Worm (Caenorhabditis elegans): ENCODE measurements around the gene C01F1.6.

The C01F1.6 gene

DNA sequence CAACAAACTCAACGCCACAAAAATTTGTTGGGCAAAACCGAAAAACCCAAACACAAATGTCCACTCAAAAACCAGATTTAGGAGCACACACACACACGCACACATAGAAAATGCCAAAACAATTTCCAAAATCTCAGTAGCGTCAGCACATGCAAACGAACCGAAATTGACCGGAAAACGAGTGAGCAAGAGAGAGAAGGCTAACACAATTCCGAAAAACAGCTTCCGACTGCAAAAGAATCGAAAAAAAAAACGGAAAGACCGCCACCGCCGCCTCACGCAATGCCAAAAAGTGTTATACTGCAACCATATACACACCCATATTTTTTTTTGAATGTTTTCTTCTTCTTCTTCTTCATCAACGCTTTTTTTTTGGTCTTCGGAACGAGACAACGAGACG is 3.8 kb upstream of the C01F1.6 start:
- TF ChIP-seq lin-13 (GFP tag; optimal IDR thresholded peaks at IDR 0.05) (no peak), elt-3 (tag; optimal IDR thresholded peaks at IDR 0.05) (no peak), gmeb-1 (tag; optimal IDR thresholded peaks at IDR 0.05) (no peak), unc-62 (GFP tag; optimal IDR thresholded peaks at IDR 0.05) (no peak), egl-27 (tag; optimal IDR thresholded peaks at IDR 0.05) (no peak), sma-3 (GFP tag; optimal IDR thresholded peaks at IDR 0.05) (no peak)

DNA sequence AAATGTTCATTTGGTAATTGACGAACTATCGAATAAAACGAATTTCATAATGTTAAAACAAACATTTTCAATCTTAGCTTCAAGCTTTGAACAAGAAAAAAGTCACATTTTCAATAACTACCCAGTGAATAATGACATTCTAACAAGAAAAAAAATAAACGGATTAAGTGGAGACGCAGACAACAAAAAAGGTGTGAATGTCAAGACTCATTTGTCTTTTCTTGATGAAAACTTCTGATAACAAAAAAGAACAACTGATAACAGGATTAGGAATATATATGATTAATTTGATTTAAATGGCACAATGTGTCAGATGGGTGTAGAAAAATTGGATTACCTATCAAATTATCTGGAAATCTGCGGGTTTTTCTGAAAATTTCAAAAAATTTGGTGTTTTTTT is 561 bp upstream of the C01F1.6 start:
- TF ChIP-seq fos-1 (tag; optimal IDR thresholded peaks at IDR 0.05) = peak; percentile 43
- no peak for TF ChIP-seq nhr-11 (tag; optimal IDR thresholded peaks at IDR 0.05)
- peak; percentile 15 for TF ChIP-seq C34F6.9 (tag; optimal IDR thresholded peaks at IDR 0.05)

DNA sequence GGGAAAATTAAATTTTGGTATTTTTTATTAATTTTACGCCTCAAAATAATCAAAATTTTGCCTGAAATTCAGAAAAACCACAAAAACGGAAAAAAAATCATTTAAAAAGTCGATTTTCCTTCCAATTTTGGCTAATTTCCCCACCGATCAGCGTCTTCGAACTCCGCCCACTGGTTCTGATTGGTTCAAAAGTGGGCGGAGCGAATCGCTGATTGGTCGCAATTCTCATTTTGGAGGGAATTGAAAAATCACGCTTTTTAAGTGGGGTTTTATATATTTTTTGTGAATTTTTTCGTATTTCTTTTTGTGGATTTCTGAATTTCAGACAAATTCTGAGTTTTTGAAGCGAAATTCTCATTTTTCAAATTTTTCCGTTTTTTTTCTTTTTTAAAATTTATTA is 1.1 kb downstream of the C01F1.6 start:
- no peak for TF ChIP-seq mab-5 (tag; optimal IDR thresholded peaks at IDR 0.05)
- TF ChIP-seq egl-27 (tag; optimal IDR thresholded peaks at IDR 0.05) = no peak
- TF ChIP-seq F13H6.1 (tag; optimal IDR thresholded peaks at IDR 0.05) = no peak
- TF ChIP-seq R02D3.7 (tag; optimal IDR thresholded peaks at IDR 0.05) = no peak
- no peak for TF ChIP-seq blmp-1 (tag; optimal IDR thresholded peaks at IDR 0.05; ENCODE audit: insufficient read depth)
- no peak for TF ChIP-seq nhr-12 (tag; optimal IDR thresholded peaks at IDR 0.05)

DNA sequence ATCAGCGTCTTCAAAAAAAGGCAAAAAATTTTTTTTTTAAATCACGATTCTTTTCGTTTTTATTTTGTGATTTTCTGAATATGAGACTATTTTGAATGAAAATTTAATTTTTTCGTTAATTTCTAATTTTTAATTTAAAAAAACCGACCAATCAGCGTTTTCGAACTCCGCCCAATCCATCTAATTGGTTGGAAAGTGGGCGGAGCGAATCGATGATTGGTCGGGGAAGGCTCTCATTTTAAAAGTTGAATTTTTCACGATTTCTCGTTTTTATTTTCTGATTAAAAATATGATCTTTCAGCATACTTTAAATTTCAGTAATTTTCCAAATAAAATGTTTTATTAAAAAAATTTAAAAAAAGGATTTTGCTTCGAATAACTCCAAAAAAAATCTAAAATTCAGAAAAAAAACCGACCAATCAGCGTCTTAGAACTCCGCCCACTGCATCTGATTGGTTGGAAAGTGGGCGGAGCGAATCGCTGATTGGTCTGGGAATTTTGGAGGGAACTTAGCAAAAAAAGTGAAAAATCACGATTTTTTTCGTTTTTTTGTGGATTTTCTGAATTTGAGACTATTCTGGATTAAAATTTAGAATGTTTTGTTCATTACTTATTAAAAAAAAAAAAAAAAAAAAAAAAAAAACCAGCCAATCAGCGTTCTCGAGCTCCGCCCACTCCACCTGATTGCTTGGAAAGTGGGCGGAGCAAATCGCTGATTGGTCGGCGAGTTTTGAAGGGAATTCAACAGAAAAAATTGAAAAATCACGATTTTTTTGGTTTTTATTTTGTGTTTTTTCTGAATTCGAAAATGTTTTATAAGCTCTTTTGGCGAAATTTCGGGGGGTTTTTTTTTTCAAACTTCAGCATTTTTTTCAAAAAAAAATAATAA is 3.5 kb downstream of the C01F1.6 start:
- TF ChIP-seq unc-62 (GFP tag; optimal IDR thresholded peaks at IDR 0.05) = no peak
- no peak for TF ChIP-seq snpc-4 (tag; optimal IDR thresholded peaks at IDR 0.05)
- TF ChIP-seq gmeb-1 (tag; optimal IDR thresholded peaks at IDR 0.05) = no peak
- TF ChIP-seq blmp-1 (tag; optimal IDR thresholded peaks at IDR 0.05; ENCODE audit: insufficient read depth) = no peak
- TF ChIP-seq unc-55 (GFP tag; optimal IDR thresholded peaks at IDR 0.05) = no peak
- TF ChIP-seq dmd-4 (tag; optimal IDR thresholded peaks at IDR 0.05) = no peak
- TF ChIP-seq mbf-1 (tag; optimal IDR thresholded peaks at IDR 0.05) = no peak
- no peak for TF ChIP-seq nhr-129 (tag; optimal IDR thresholded peaks at IDR 0.05)
- no peak for TF ChIP-seq R02D3.7 (tag; optimal IDR thresholded peaks at IDR 0.05)
- no peak for TF ChIP-seq elt-3 (tag; optimal IDR thresholded peaks at IDR 0.05)
- no peak for TF ChIP-seq egl-27 (tag; optimal IDR thresholded peaks at IDR 0.05)

DNA sequence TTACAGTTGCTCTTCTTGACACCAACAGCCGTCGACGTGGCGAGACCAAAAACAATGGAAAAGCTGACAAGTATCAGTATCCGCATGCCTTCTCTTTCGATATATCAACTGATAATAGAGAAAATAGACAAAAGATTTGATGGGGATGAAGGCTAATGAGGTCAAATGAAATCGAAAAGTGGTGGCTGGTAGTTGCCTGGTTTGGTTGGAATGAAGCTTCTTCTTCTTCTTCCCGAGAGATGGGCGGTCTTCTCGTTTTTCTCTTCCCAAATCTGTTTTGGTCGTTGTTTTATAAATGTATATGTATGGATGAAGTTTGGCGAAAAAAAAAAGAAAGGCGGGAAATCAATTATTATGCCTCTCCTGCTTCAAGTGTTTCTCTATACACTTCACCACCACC is 6.3 kb downstream of the C01F1.6 start, which contains the start of gene C01F1.5:
TSS of gene C01F1.5 (minus strand) at position 103 of the 400 bp plus-strand sequence.
- TF ChIP-seq gmeb-1 (tag; optimal IDR thresholded peaks at IDR 0.05) = no peak

DNA sequence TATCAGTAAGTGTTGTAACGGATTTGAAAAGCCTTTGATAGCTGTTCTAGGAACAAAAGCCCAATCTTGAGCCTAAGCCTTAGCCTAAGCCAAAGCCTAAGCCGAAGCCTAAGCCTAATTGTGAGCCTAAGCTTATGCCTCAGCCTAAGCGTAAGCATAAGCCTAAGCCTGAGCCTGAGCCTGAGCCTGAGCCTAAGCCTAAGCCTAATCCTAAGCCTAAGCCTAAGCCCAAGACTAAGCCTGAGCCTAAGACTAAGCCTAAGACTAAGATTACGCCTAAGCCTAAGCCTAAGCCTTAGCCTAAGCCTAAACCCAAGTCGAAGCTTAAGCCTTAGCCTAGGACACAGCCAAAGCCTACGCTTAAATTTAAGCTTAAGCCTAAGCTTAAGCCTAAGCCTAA is 10.4 kb downstream of the C01F1.6 start:
- TF ChIP-seq ZK546.5 (tag; optimal IDR thresholded peaks at IDR 0.05) (no peak), elt-1 (tag; optimal IDR thresholded peaks at IDR 0.05) (no peak), sma-9 (GFP tag; optimal IDR thresholded peaks at IDR 0.05) (no peak), sma-9 (tag; optimal IDR thresholded peaks at IDR 0.05) (no peak), skn-1 (tag; optimal IDR thresholded peaks at IDR 0.05) (no peak), ceh-16 (tag; optimal IDR thresholded peaks at IDR 0.05) (no peak), nhr-77 (tag; optimal IDR thresholded peaks at IDR 0.05) (no peak), gmeb-1 (tag; optimal IDR thresholded peaks at IDR 0.05) (no peak), nhr-237 (tag; optimal IDR thresholded peaks at IDR 0.05) (no peak), C34F6.9 (tag; optimal IDR thresholded peaks at IDR 0.05) (no peak), ztf-1 (GFP tag; conservative IDR thresholded peaks at IDR 0.05) (no peak), nhr-129 (tag; optimal IDR thresholded peaks at IDR 0.05) (no peak), R02D3.7 (tag; optimal IDR thresholded peaks at IDR 0.05) (no peak)

DNA sequence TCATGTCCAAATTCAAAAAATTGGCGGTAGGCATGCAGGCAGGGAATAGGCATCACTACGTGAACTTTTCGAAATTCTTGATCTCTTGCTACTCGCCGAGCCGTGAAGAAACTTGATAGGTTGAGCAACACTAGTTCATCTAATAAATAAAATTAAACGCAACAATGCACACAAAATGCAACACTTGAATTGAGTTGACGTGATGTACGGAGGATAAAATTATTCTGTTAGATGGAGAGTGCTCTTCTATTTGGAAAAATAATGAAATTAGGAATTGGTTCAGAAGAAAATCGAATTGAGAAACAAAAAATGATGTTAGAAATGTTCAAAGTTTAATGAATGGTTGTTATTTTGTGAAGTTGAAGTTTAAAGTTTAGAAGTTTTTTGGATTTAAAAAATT is 11.1 kb downstream of the C01F1.6 start:
- TF ChIP-seq nhr-11 (tag; optimal IDR thresholded peaks at IDR 0.05) (no peak), fos-1 (tag; optimal IDR thresholded peaks at IDR 0.05) (no peak), nhr-12 (tag; optimal IDR thresholded peaks at IDR 0.05) (no peak), ztf-4 (tag; optimal IDR thresholded peaks at IDR 0.05) (no peak), mab-5 (tag; optimal IDR thresholded peaks at IDR 0.05) (no peak), lin-11 (tag; optimal IDR thresholded peaks at IDR 0.05) (no peak), ama-1 (optimal IDR thresholded peaks at IDR 0.05) (no peak), sem-4 (tag; optimal IDR thresholded peaks at IDR 0.05) (no peak), skn-1 (tag; optimal IDR thresholded peaks at IDR 0.05) (no peak)

All from whole organism, L2 larva.